Worm (Caenorhabditis elegans) whole organism, early embryonic: ENCODE measurements around the gene clec-178.

ENCODE experiments used
- B0310.2 ChIP-seq: sonication (generic microtip); optimal IDR thresholded peaks from 2 replicates; lab custom pipeline; 2016; ENCODE audit warnings: mild to moderate bottlenecking, missing genetic modification characterization, missing compliant biosample characterization
- ama-1 ChIP-seq: fragments of 150-350 bp; optimal IDR thresholded peaks from 2 replicates; lab custom pipeline; 2014
- ceh-13 ChIP-seq: fragments of 200-800 bp; sonication (Bioruptor generic); optimal IDR thresholded peaks from 2 replicates; lab custom pipeline; 2018; ENCODE audit warnings: mild to moderate bottlenecking, missing genetic modification characterization, missing compliant biosample characterization
- ceh-36 ChIP-seq: sonication (generic microtip); optimal IDR thresholded peaks from 2 replicates; lab custom pipeline; 2016; ENCODE audit warnings: missing genetic modification characterization, inconsistent platforms, missing compliant biosample characterization
- flt-1 ChIP-seq: fragments of 200-800 bp; sonication (Bioruptor generic); IDR thresholded peaks from 2 replicates; pipeline ENCODE4 v1.3.6; 2022; ENCODE audit warnings: missing genetic modification characterization, missing compliant biosample characterization
- hmbx-1 ChIP-seq: sonication (generic microtip); optimal IDR thresholded peaks from 2 replicates; lab custom pipeline; 2016; ENCODE audit warnings: mild to moderate bottlenecking, missing genetic modification characterization, missing compliant biosample characterization
- hmg-4 ChIP-seq: fragments of 200-800 bp; sonication (Bioruptor generic); optimal IDR thresholded peaks from 2 replicates; lab custom pipeline; 2018; ENCODE audit warnings: mild to moderate bottlenecking, missing genetic modification characterization, missing compliant biosample characterization
- hnd-1 ChIP-seq: sonication (generic microtip); optimal IDR thresholded peaks from 2 replicates; lab custom pipeline; 2016; ENCODE audit warnings: missing genetic modification characterization, missing compliant biosample characterization
- pes-1 ChIP-seq: fragments of 200-800 bp; sonication (Bioruptor generic); IDR thresholded peaks from 2 replicates; pipeline ENCODE4 v1.3.6; 2022; ENCODE audit warnings: missing genetic modification reagents, missing genetic modification characterization, missing compliant biosample characterization
- scrt-1 ChIP-seq: fragments of 200-800 bp; sonication (Bioruptor generic); IDR thresholded peaks from 2 replicates; pipeline ENCODE4 v1.3.6; 2022; ENCODE audit warnings: missing genetic modification characterization, missing compliant biosample characterization
- sea-1 ChIP-seq: fragments of 200-800 bp; sonication (Bioruptor generic); conservative IDR thresholded peaks from 2 replicates; pipeline ENCODE4 v1.3.6; 2022; ENCODE audit warnings: missing genetic modification characterization, missing compliant biosample characterization
- tbx-11 ChIP-seq: fragments of 200-800 bp; sonication (Bioruptor generic); IDR thresholded peaks from 2 replicates; pipeline ENCODE4 v1.3.6; 2022; ENCODE audit warnings: missing genetic modification characterization, missing compliant biosample characterization
- tbx-37 ChIP-seq: fragments of 200-800 bp; sonication (Bioruptor generic); conservative IDR thresholded peaks from 2 replicates; pipeline ENCODE4 v1.3.6; 2022; ENCODE audit warnings: missing genetic modification reagents, missing genetic modification characterization, missing compliant biosample characterization
- tra-4 ChIP-seq: sonication (generic microtip); optimal IDR thresholded peaks from 2 replicates; lab custom pipeline; 2017; ENCODE audit warnings: missing genetic modification characterization, missing compliant biosample characterization

ce11 chrIV:5660239-5660638 lies 6.5 kb downstream of the clec-178 start, which contains the start of gene skn-1:
- TF ChIP-seq hnd-1 (tag; lab: Kevin White, UChicago) (no peak), ama-1 (lab: Kevin White, UChicago) (no peak), tbx-11 (GFP tag; lab: Robert Waterston, UW) (no peak), flt-1 (GFP tag; lab: Robert Waterston, UW) (no peak; the same call in 1 of the 2 replicates), tbx-37 (no peak), pes-1 (GFP tag; lab: Robert Waterston, UW) (no peak), scrt-1 (GFP tag; lab: Robert Waterston, UW) (no peak), tra-4 (tag; lab: Kevin White, UChicago) (no peak), hmg-4 (GFP tag; lab: Kevin White, UChicago) (no peak), hmbx-1 (tag; lab: Kevin White, UChicago) (no peak), sea-1 (no peak), ceh-36 (tag; lab: Kevin White, UChicago) (no peak), ceh-13 (GFP tag; lab: Kevin White, UChicago) (no peak), B0310.2 (tag; lab: Kevin White, UChicago) (no peak)
